Fruit fly (Drosophila melanogaster): ENCODE results near the gene CG7950.

The CG7950 gene

dm6 chr3R:30102806-30103619 is 46.4 kb downstream of the CG7950 start (continued):
- TF ChIP-seq CG17912 (GFP tag; optimal IDR thresholded peaks at IDR 0.05) (no peak), CG9797 (GFP tag; optimal IDR thresholded peaks at IDR 0.05) (no peak), cas (GFP tag; IDR thresholded peaks at IDR 0.05) (no peak), CG7928 (GFP tag; optimal IDR thresholded peaks at IDR 0.05) (no peak), tx (GFP tag; optimal IDR thresholded peaks at IDR 0.05) (no peak), HLHmδ (GFP tag; optimal IDR thresholded peaks at IDR 0.05) (no peak), mirr (GFP tag; optimal IDR thresholded peaks at IDR 0.05) (peak; percentile 85), ATbp (GFP tag; optimal IDR thresholded peaks at IDR 0.05) (peak; percentile 6), CG5245 (GFP tag; optimal IDR thresholded peaks at IDR 0.05) (no peak), sc (optimal IDR thresholded peaks at IDR 0.05) (no peak), sc (GFP tag; optimal IDR thresholded peaks at IDR 0.05) (no peak), CG14050 (GFP tag; IDR thresholded peaks at IDR 0.05) (no peak), abd-A (tag; optimal IDR thresholded peaks at IDR 0.05) (no peak), CG10209 (GFP tag; optimal IDR thresholded peaks at IDR 0.05) (no peak), unc-4 (GFP tag; IDR thresholded peaks at IDR 0.05; ENCODE audit: partially characterized antibody) (no peak), pan (optimal IDR thresholded peaks at IDR 0.05) (no peak), pan (GFP tag; optimal IDR thresholded peaks at IDR 0.05 in 1 of 2, IDR thresholded peaks at IDR 0.05 in 1 of 2) (peak in 1 of 2 experiments; percentile 22), eve (GFP tag; optimal IDR thresholded peaks at IDR 0.05) (no peak), cg (GFP tag; optimal IDR thresholded peaks at IDR 0.05) (peak; percentile 39), ara (GFP tag; IDR thresholded peaks at IDR 0.05) (no peak), CG12769 (tag; optimal IDR thresholded peaks at IDR 0.05) (peak; percentile 49), fd3F (GFP tag; optimal IDR thresholded peaks at IDR 0.05) (no peak), trh (GFP tag; optimal IDR thresholded peaks at IDR 0.05) (no peak), nmo (GFP tag; optimal IDR thresholded peaks at IDR 0.05) (no peak), Ets97D (GFP tag; optimal IDR thresholded peaks at IDR 0.05) (no peak), CG10274 (GFP tag; optimal IDR thresholded peaks at IDR 0.05) (no peak), klu (GFP tag; IDR thresholded peaks at IDR 0.05) (no peak), CG16863 (GFP tag; optimal IDR thresholded peaks at IDR 0.05) (no peak), unpg (GFP tag; optimal IDR thresholded peaks at IDR 0.05) (no peak), CG4424 (GFP tag; optimal IDR thresholded peaks at IDR 0.05) (no peak), Ssrp (tag; optimal IDR thresholded peaks at IDR 0.05) (no peak), mam (GFP tag; optimal IDR thresholded peaks at IDR 0.05) (no peak), h (optimal IDR thresholded peaks at IDR 0.05) (no peak), D (optimal IDR thresholded peaks at IDR 0.05) (no peak), D (GFP tag; optimal IDR thresholded peaks at IDR 0.05) (no peak), CG12744 (GFP tag; optimal IDR thresholded peaks at IDR 0.05) (no peak), CG12104 (GFP tag; optimal IDR thresholded peaks at IDR 0.05) (no peak), Hr39 (optimal IDR thresholded peaks at IDR 0.05) (peak; percentile 55), CG13775 (GFP tag; optimal IDR thresholded peaks at IDR 0.05) (no peak), pros (GFP tag; optimal IDR thresholded peaks at IDR 0.05) (no peak), onecut (GFP tag; IDR thresholded peaks at IDR 0.05) (no peak; the same call in 1 of the 2 replicates), NC2α (GFP tag; optimal IDR thresholded peaks at IDR 0.05) (no peak), Spps (tag; optimal IDR thresholded peaks at IDR 0.05) (no peak), toy (GFP tag; IDR thresholded peaks at IDR 0.05) (no peak), Atf-2 (GFP tag; optimal IDR thresholded peaks at IDR 0.05) (no peak), CG3847 (GFP tag; IDR thresholded peaks at IDR 0.05) (no peak), esg (GFP tag; conservative IDR thresholded peaks at IDR 0.05) (no peak), MBD-R2 (GFP tag; IDR thresholded peaks at IDR 0.05) (no peak), fru (optimal IDR thresholded peaks at IDR 0.05) (no peak), Optix (GFP tag; IDR thresholded peaks at IDR 0.05) (no peak), amos (GFP tag; IDR thresholded peaks at IDR 0.05; ENCODE audit: partially characterized antibody) (no peak), nerfin-2 (GFP tag; IDR thresholded peaks at IDR 0.05; ENCODE audit: partially characterized antibody) (no peak)
